Worm (Caenorhabditis elegans) whole organism, early embryonic: ENCODE results near the gene cyp-25A6.
A peak's percentile ranks its signal among the peaks of the same experiment; 100 is the strongest.

Experiments
- B0310.2 ChIP-seq: sonication (generic microtip); optimal IDR thresholded peaks from 2 replicates; lab custom pipeline; 2016; ENCODE audit warnings: mild to moderate bottlenecking, missing genetic modification characterization, missing compliant biosample characterization
- F13C5.2 ChIP-seq: sonication (generic microtip); optimal IDR thresholded peaks from 2 replicates; lab custom pipeline; 2017; ENCODE audit warnings: mild to moderate bottlenecking, missing genetic modification characterization, inconsistent platforms, missing compliant biosample characterization
- aly-1 ChIP-seq: sonication (generic microtip); optimal IDR thresholded peaks from 2 replicates; lab custom pipeline; 2016; ENCODE audit warnings: missing genetic modification characterization, missing compliant biosample characterization
- ama-1 ChIP-seq: fragments of 150-350 bp; optimal IDR thresholded peaks from 2 replicates; lab custom pipeline; 2014
- ceh-13 ChIP-seq: fragments of 200-800 bp; sonication (Bioruptor generic); optimal IDR thresholded peaks from 2 replicates; lab custom pipeline; 2018; ENCODE audit warnings: mild to moderate bottlenecking, missing genetic modification characterization, missing compliant biosample characterization
- ceh-36 ChIP-seq: sonication (generic microtip); optimal IDR thresholded peaks from 2 replicates; lab custom pipeline; 2016; ENCODE audit warnings: missing genetic modification characterization, inconsistent platforms, missing compliant biosample characterization
- ets-7 ChIP-seq: sonication (generic microtip); optimal IDR thresholded peaks from 2 replicates; lab custom pipeline; 2016; ENCODE audit warnings: missing genotype, missing genetic modification characterization, missing compliant biosample characterization
- flt-1 ChIP-seq: fragments of 200-800 bp; sonication (Bioruptor generic); IDR thresholded peaks from 2 replicates; pipeline ENCODE4 v1.3.6; 2022; ENCODE audit warnings: missing genetic modification characterization, missing compliant biosample characterization
- hmbx-1 ChIP-seq: sonication (generic microtip); optimal IDR thresholded peaks from 2 replicates; lab custom pipeline; 2016; ENCODE audit warnings: mild to moderate bottlenecking, missing genetic modification characterization, missing compliant biosample characterization
- hmg-4 ChIP-seq: fragments of 200-800 bp; sonication (Bioruptor generic); optimal IDR thresholded peaks from 2 replicates; lab custom pipeline; 2018; ENCODE audit warnings: mild to moderate bottlenecking, missing genetic modification characterization, missing compliant biosample characterization
- hnd-1 ChIP-seq: sonication (generic microtip); optimal IDR thresholded peaks from 2 replicates; lab custom pipeline; 2016; ENCODE audit warnings: missing genetic modification characterization, missing compliant biosample characterization
- pes-1 ChIP-seq: fragments of 200-800 bp; sonication (Bioruptor generic); IDR thresholded peaks from 2 replicates; pipeline ENCODE4 v1.3.6; 2022; ENCODE audit warnings: missing genetic modification reagents, missing genetic modification characterization, missing compliant biosample characterization
- scrt-1 ChIP-seq: fragments of 200-800 bp; sonication (Bioruptor generic); IDR thresholded peaks from 2 replicates; pipeline ENCODE4 v1.3.6; 2022; ENCODE audit warnings: missing genetic modification characterization, missing compliant biosample characterization
- sea-1 ChIP-seq: fragments of 200-800 bp; sonication (Bioruptor generic); conservative IDR thresholded peaks from 2 replicates; pipeline ENCODE4 v1.3.6; 2022; ENCODE audit warnings: missing genetic modification characterization, missing compliant biosample characterization
- tbx-11 ChIP-seq: fragments of 200-800 bp; sonication (Bioruptor generic); IDR thresholded peaks from 2 replicates; pipeline ENCODE4 v1.3.6; 2022; ENCODE audit warnings: missing genetic modification characterization, missing compliant biosample characterization
- tbx-37 ChIP-seq: fragments of 200-800 bp; sonication (Bioruptor generic); conservative IDR thresholded peaks from 2 replicates; pipeline ENCODE4 v1.3.6; 2022; ENCODE audit warnings: missing genetic modification reagents, missing genetic modification characterization, missing compliant biosample characterization
- tra-4 ChIP-seq: sonication (generic microtip); optimal IDR thresholded peaks from 2 replicates; lab custom pipeline; 2017; ENCODE audit warnings: missing genetic modification characterization, missing compliant biosample characterization

The cyp-25A6 gene

ce11 chrIV:4236025-4236407 lies 38.7 kb downstream of the cyp-25A6 start:
- TF ChIP-seq ama-1 (lab: Kevin White, UChicago) (no peak), hnd-1 (tag; lab: Kevin White, UChicago) (no peak), flt-1 (GFP tag; lab: Robert Waterston, UW) (no peak), tra-4 (tag; lab: Kevin White, UChicago) (no peak), tbx-37 (GFP tag; lab: Robert Waterston, UW) (no peak), pes-1 (GFP tag; lab: Robert Waterston, UW) (no peak), hmg-4 (GFP tag; lab: Kevin White, UChicago) (no peak), ceh-13 (no peak), ets-7 (tag; lab: Kevin White, UChicago) (no peak), F13C5.2 (tag; lab: Kevin White, UChicago) (no peak), ceh-36 (tag; lab: Kevin White, UChicago) (no peak), tbx-11 (GFP tag; lab: Robert Waterston, UW) (no peak), scrt-1 (no peak), sea-1 (GFP tag; lab: Robert Waterston, UW) (no peak), aly-1 (tag; lab: Kevin White, UChicago) (no peak), hmbx-1 (tag; lab: Kevin White, UChicago) (no peak), B0310.2 (tag; lab: Kevin White, UChicago) (no peak)

ce11 chrIV:4236671-4237070 lies 39.4 kb downstream of the cyp-25A6 start:
- TF ChIP-seq F13C5.2 (tag; lab: Kevin White, UChicago) (no peak), ceh-13 (no peak), hnd-1 (tag; lab: Kevin White, UChicago) (no peak), sea-1 (GFP tag; lab: Robert Waterston, UW) (no peak), pes-1 (GFP tag; lab: Robert Waterston, UW) (no peak), hmbx-1 (tag; lab: Kevin White, UChicago) (no peak), aly-1 (tag; lab: Kevin White, UChicago) (no peak), hmg-4 (GFP tag; lab: Kevin White, UChicago) (no peak), ets-7 (tag; lab: Kevin White, UChicago) (no peak), tra-4 (tag; lab: Kevin White, UChicago) (no peak), tbx-37 (GFP tag; lab: Robert Waterston, UW) (no peak), B0310.2 (tag; lab: Kevin White, UChicago) (no peak), flt-1 (GFP tag; lab: Robert Waterston, UW) (no peak), scrt-1 (no peak)

DNA sequence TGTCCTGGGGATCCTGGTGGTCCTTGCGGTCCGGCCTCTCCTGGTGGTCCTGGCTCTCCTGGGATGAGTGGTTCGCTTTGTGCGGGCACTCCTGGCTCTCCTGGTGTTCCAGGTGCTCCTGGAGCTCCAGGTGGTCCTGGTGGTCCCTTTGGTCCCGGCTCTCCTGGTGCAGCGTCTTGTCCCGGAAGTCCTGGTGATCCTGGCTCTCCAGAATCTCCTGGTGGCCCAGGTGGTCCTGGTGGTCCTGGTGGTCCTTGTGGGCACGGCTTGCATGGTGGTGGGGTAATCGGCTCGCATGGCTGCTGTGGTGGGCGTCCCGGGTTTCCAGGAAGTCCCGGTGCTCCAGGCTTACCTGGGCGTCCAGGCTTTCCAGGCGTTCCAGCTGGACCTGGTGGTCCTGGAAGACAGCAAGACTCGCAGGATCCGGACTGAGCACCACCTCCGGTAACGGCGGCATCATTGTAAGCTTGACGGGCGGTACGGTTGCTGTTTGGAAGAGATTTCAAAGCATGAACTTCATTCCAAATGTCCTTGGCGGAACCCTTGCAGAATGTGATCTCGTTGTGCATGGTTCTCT lies 46.7 kb downstream of the cyp-25A6 start:
- no peak for TF ChIP-seq F13C5.2 (tag; lab: Kevin White, UChicago)
- TF ChIP-seq ama-1 (lab: Kevin White, UChicago): no peak
- TF ChIP-seq tra-4 (tag; lab: Kevin White, UChicago): no peak
- no peak for TF ChIP-seq ceh-36 (tag; lab: Kevin White, UChicago)
- peak; percentile 2 for TF ChIP-seq aly-1 (tag; lab: Kevin White, UChicago)

- TF ChIP-seq aly-1 (tag; lab: Kevin White, UChicago) (no peak), ama-1 (lab: Kevin White, UChicago) (no peak), sea-1 (GFP tag; lab: Robert Waterston, UW) (no peak), scrt-1 (no peak), flt-1 (GFP tag; lab: Robert Waterston, UW) (no peak), tbx-37 (GFP tag; lab: Robert Waterston, UW) (no peak), ceh-36 (tag; lab: Kevin White, UChicago) (no peak), B0310.2 (tag; lab: Kevin White, UChicago) (no peak)
These were observed 47.2 kb downstream of the cyp-25A6 start, which contains the start of gene col-34 for ce11 chrIV:4244510-4244909. Gene col-34 (minus strand): TSS chrIV:4244610.

- TF ChIP-seq tbx-37 (GFP tag; lab: Robert Waterston, UW): no peak
- TF ChIP-seq ceh-13: no peak
- TF ChIP-seq tra-4 (tag; lab: Kevin White, UChicago): no peak
- TF ChIP-seq flt-1 (GFP tag; lab: Robert Waterston, UW): no peak
- TF ChIP-seq sea-1 (GFP tag; lab: Robert Waterston, UW): no peak
- TF ChIP-seq ets-7 (tag; lab: Kevin White, UChicago): no peak
- TF ChIP-seq aly-1 (tag; lab: Kevin White, UChicago): no peak
These were observed 49.2 kb downstream of the cyp-25A6 start, which contains the start of gene ttr-20 for ce11 chrIV:4246493-4246892. Gene ttr-20 (plus strand): TSS chrIV:4246793.

ce11 chrIV:4247334-4247733 lies 50.1 kb downstream of the cyp-25A6 start:
- TF ChIP-seq F13C5.2 (tag; lab: Kevin White, UChicago) (peak; percentile 18), tra-4 (tag; lab: Kevin White, UChicago) (no peak), B0310.2 (tag; lab: Kevin White, UChicago) (no peak), tbx-37 (GFP tag; lab: Robert Waterston, UW) (no peak), tbx-11 (GFP tag; lab: Robert Waterston, UW) (no peak), pes-1 (GFP tag; lab: Robert Waterston, UW) (no peak)

DNA sequence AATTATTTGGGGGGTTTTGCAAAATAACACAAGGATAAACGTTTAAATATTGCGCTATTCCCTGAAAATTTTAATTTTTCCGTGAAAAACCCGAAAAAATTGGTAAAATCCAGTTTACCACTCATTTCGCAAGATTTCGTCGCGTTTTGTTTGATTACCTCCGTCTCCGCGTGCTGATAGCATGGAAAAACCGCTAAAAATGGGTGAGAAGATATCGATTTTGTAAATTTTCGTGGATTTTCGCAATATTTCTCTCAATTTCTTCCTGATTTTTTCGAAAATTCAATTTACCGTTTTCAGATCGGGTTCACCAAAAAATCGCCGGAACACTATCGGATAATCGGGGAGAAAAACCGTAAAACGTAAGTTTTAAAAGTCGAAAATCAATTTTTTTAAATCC lies 50.5 kb downstream of the cyp-25A6 start, which contains the start of gene ama-1:
ama-1 (plus strand) TSS at position 301 of the 400 bp plus-strand sequence.
- no peak for TF ChIP-seq B0310.2 (tag; lab: Kevin White, UChicago)
- no peak for TF ChIP-seq tra-4 (tag; lab: Kevin White, UChicago)
- TF ChIP-seq ceh-13: no peak
- TF ChIP-seq scrt-1: no peak
- no peak for TF ChIP-seq flt-1 (GFP tag; lab: Robert Waterston, UW)
- TF ChIP-seq ets-7 (tag; lab: Kevin White, UChicago): no peak
- TF ChIP-seq hmbx-1 (tag; lab: Kevin White, UChicago): no peak
- no peak for TF ChIP-seq hmg-4 (GFP tag; lab: Kevin White, UChicago)
- TF ChIP-seq hnd-1 (tag; lab: Kevin White, UChicago): no peak
- TF ChIP-seq ama-1 (lab: Kevin White, UChicago): no peak
- TF ChIP-seq F13C5.2 (tag; lab: Kevin White, UChicago): no peak
- TF ChIP-seq pes-1 (GFP tag; lab: Robert Waterston, UW): no peak
- no peak for TF ChIP-seq aly-1 (tag; lab: Kevin White, UChicago)
- TF ChIP-seq tbx-11 (GFP tag; lab: Robert Waterston, UW): no peak
- TF ChIP-seq ceh-36 (tag; lab: Kevin White, UChicago): no peak
